Fruit fly (Drosophila melanogaster) whole organism, embryonic: Measurements from ENCODE around the gene Desat2.

ENCODE experiments used
- ATbp ChIP-seq: fragments of 200-800 bp; sonication (Bioruptor generic); optimal IDR thresholded peaks from 2 replicates; lab custom pipeline; 2017; ENCODE audit warnings: missing biosample characterization, mild to moderate bottlenecking, missing genetic modification characterization, missing genetic modification reagents
- CG10959 ChIP-seq: fragments of 200-800 bp; sonication (Bioruptor generic); IDR thresholded peaks from 2 replicates; pipeline ENCODE4 v1.3.6; 2022; ENCODE audit warnings: missing biosample characterization, missing genetic modification characterization
- CG12659 ChIP-seq: fragments of 200-800 bp; sonication (Bioruptor generic); optimal IDR thresholded peaks from 3 replicates; lab custom pipeline; 2017; ENCODE audit warnings: mild to moderate bottlenecking, missing biosample characterization, missing genetic modification reagents, missing genetic modification characterization
- CG13287 ChIP-seq: fragments of 200-800 bp; sonication (Bioruptor generic); IDR thresholded peaks from 2 replicates; pipeline ENCODE4 v1.3.6; 2022; ENCODE audit warnings: missing biosample characterization, missing genetic modification characterization; ENCODE audit not compliant: partially characterized antibody
- CG15514 ChIP-seq: fragments of 200-800 bp; sonication (Bioruptor generic); optimal IDR thresholded peaks from 3 replicates; lab custom pipeline; 2017; ENCODE audit warnings: missing biosample characterization, missing genetic modification characterization, mild to moderate bottlenecking, moderate library complexity, missing genetic modification reagents
- CG17361 ChIP-seq: fragments of 200-800 bp; sonication (Bioruptor generic); IDR thresholded peaks from 3 replicates; pipeline ENCODE4 v1.3.6; 2022; ENCODE audit warnings: missing biosample characterization, missing genetic modification characterization
- CG2116 ChIP-seq: fragments of 200-800 bp; sonication (Bioruptor generic); optimal IDR thresholded peaks from 3 replicates; lab custom pipeline; 2018; ENCODE audit warnings: missing biosample characterization, mild to moderate bottlenecking, missing genetic modification characterization
- CG2889 ChIP-seq: fragments of 200-800 bp; sonication (Bioruptor generic); IDR thresholded peaks from 3 replicates; pipeline ENCODE4 v1.3.6; 2022; ENCODE audit warnings: missing biosample characterization, missing genetic modification characterization
- CG31224 ChIP-seq: fragments of 200-800 bp; sonication (Bioruptor generic); IDR thresholded peaks from 2 replicates; pipeline ENCODE4 v1.3.6; 2022; ENCODE audit warnings: missing biosample characterization, missing genetic modification characterization
- CG34422 ChIP-seq: fragments of 200-800 bp; sonication (Bioruptor generic); IDR thresholded peaks from 3 replicates; pipeline ENCODE4 v1.3.6; 2022; ENCODE audit warnings: missing biosample characterization, missing genetic modification characterization
- CG42726 ChIP-seq: fragments of 200-800 bp; sonication (Bioruptor generic); IDR thresholded peaks from 2 replicates; pipeline ENCODE4 v1.3.6; 2022; ENCODE audit warnings: missing biosample characterization, missing genetic modification characterization; ENCODE audit not compliant: partially characterized antibody
- CG4617 ChIP-seq: fragments of 200-800 bp; sonication (Bioruptor generic); optimal IDR thresholded peaks from 3 replicates; lab custom pipeline; 2016; ENCODE audit warnings: missing biosample characterization, missing genetic modification characterization, borderline replicate concordance
- CG8765 ChIP-seq: fragments of 200-800 bp; sonication (Bioruptor generic); IDR thresholded peaks from 2 replicates; pipeline ENCODE4 v1.3.6; 2022; ENCODE audit warnings: missing biosample characterization, missing genetic modification characterization
- CG8944 ChIP-seq: fragments of 200-800 bp; sonication (Bioruptor generic); optimal IDR thresholded peaks from 3 replicates; lab custom pipeline; 2016; ENCODE audit warnings: missing biosample characterization, missing genetic modification characterization
- CG9437 ChIP-seq: fragments of 200-800 bp; sonication (Bioruptor generic); optimal IDR thresholded peaks from 2 replicates; lab custom pipeline; 2018; ENCODE audit warnings: missing biosample characterization, mild to moderate bottlenecking, missing genetic modification characterization
- CG9797 ChIP-seq: fragments of 200-800 bp; sonication (Bioruptor generic); optimal IDR thresholded peaks from 3 replicates; lab custom pipeline; 2018; ENCODE audit warnings: missing biosample characterization, mild to moderate bottlenecking, missing genetic modification characterization
- Dfd ChIP-seq, 2 experiments: fragments of >200 bp; optimal IDR thresholded peaks; 2 replicates each; lab custom pipeline; 2017; ENCODE audit warnings: missing biosample characterization in 2 of 2, missing genetic modification characterization in 2 of 2
- Doc3 ChIP-seq: fragments of 200-800 bp; sonication (Bioruptor generic); IDR thresholded peaks from 3 replicates; pipeline ENCODE4 v1.3.6; 2022; ENCODE audit warnings: missing biosample characterization, missing genetic modification characterization; ENCODE audit not compliant: partially characterized antibody
- E2f2 ChIP-seq: fragments of 200-800 bp; sonication (Bioruptor generic); IDR thresholded peaks from 2 replicates; pipeline ENCODE4 v1.3.6; 2022; ENCODE audit warnings: missing biosample characterization, missing genetic modification characterization
- GATAe ChIP-seq: fragments of 200-800 bp; sonication (Bioruptor generic); conservative IDR thresholded peaks from 2 replicates; pipeline ENCODE4 v1.3.6; 2022; ENCODE audit warnings: missing biosample characterization, missing genetic modification characterization
- Gsc ChIP-seq: fragments of 200-800 bp; sonication (Bioruptor generic); IDR thresholded peaks from 2 replicates; pipeline ENCODE4 v1.3.6; 2022; ENCODE audit warnings: missing biosample characterization, missing genetic modification characterization
- Gug ChIP-seq: fragments of 200-800 bp; sonication (Bioruptor generic); IDR thresholded peaks from 4 replicates; pipeline ENCODE4 v1.3.6; 2022; ENCODE audit warnings: missing biosample characterization, missing genetic modification characterization
- Hmr ChIP-seq: fragments of 200-800 bp; sonication (Bioruptor generic); optimal IDR thresholded peaks from 3 replicates; lab custom pipeline; 2017; ENCODE audit warnings: mild to moderate bottlenecking, missing biosample characterization, missing genetic modification reagents, missing genetic modification characterization
- Hsf ChIP-seq: fragments of 200-800 bp; sonication (Bioruptor generic); optimal IDR thresholded peaks from 3 replicates; lab custom pipeline; 2016; ENCODE audit warnings: missing biosample characterization, missing genetic modification characterization
- MESR4 ChIP-seq: fragments of 200-800 bp; sonication (Bioruptor generic); optimal IDR thresholded peaks from 2 replicates; lab custom pipeline; 2018; ENCODE audit warnings: missing biosample characterization, mild to moderate bottlenecking, missing genetic modification characterization, moderate library complexity
- Myb ChIP-seq: fragments of 200-800 bp; sonication (Bioruptor generic); optimal IDR thresholded peaks from 2 replicates; lab custom pipeline; 2016; ENCODE audit warnings: missing biosample characterization, missing genetic modification characterization
- Nf-YB ChIP-seq: fragments of 200-800 bp; sonication (Bioruptor generic); optimal IDR thresholded peaks from 3 replicates; lab custom pipeline; 2019; ENCODE audit warnings: missing biosample characterization, mild to moderate bottlenecking, missing genetic modification characterization, moderate library complexity
- Opbp ChIP-seq: fragments of 200-800 bp; sonication (Bioruptor generic); IDR thresholded peaks from 3 replicates; pipeline ENCODE4 v1.3.6; 2022; ENCODE audit warnings: missing biosample characterization, missing genetic modification characterization; ENCODE audit not compliant: partially characterized antibody
- Pdp1 ChIP-seq, 2 experiments: fragments of 200-800 bp; sonication (Bioruptor generic); optimal IDR thresholded peaks; 3 replicates each; lab custom pipeline; 2016; ENCODE audit warnings: missing biosample characterization in 2 of 2, missing genetic modification characterization in 2 of 2, mild to moderate bottlenecking in 1 of 2, moderate library complexity in 1 of 2
- Ravus ChIP-seq: fragments of 200-800 bp; sonication (Bioruptor generic); IDR thresholded peaks from 2 replicates; pipeline ENCODE4 v1.3.6; 2022; ENCODE audit warnings: missing biosample characterization, missing genetic modification characterization
- Sin3A ChIP-seq: fragments of >200 bp; optimal IDR thresholded peaks from 2 replicates; lab custom pipeline; 2018
- Sox100B ChIP-seq: fragments of 200-800 bp; sonication (Bioruptor generic); optimal IDR thresholded peaks from 3 replicates; lab custom pipeline; 2018; ENCODE audit warnings: missing biosample characterization, mild to moderate bottlenecking, missing genetic modification characterization
- Taf1 ChIP-seq: fragments of 200-800 bp; sonication (Bioruptor generic); IDR thresholded peaks from 2 replicates; pipeline ENCODE4 v1.3.6; 2022; ENCODE audit warnings: missing biosample characterization, missing genetic modification characterization
- YL-1 ChIP-seq: fragments of 200-800 bp; sonication (Bioruptor generic); optimal IDR thresholded peaks from 3 replicates; lab custom pipeline; 2017; ENCODE audit warnings: missing biosample characterization, mild to moderate bottlenecking, missing genetic modification characterization
- aop ChIP-seq: fragments of 200-800 bp; sonication (Bioruptor generic); IDR thresholded peaks from 2 replicates; pipeline ENCODE4 v1.3.6; 2022; ENCODE audit warnings: missing biosample characterization, missing genetic modification characterization
- bbx ChIP-seq: fragments of 200-800 bp; sonication (Bioruptor generic); IDR thresholded peaks from 2 replicates; pipeline ENCODE4 v1.3.6; 2022; ENCODE audit warnings: missing biosample characterization, missing genetic modification characterization; ENCODE audit not compliant: partially characterized antibody
- bigmax ChIP-seq: fragments of 200-800 bp; sonication (Bioruptor generic); optimal IDR thresholded peaks from 2 replicates; lab custom pipeline; 2018; ENCODE audit warnings: missing biosample characterization, mild to moderate bottlenecking, missing genetic modification characterization
- esg ChIP-seq: fragments of 200-800 bp; sonication (Bioruptor generic); conservative IDR thresholded peaks from 2 replicates; pipeline ENCODE4 v1.3.6; 2022; ENCODE audit warnings: missing biosample characterization, missing genetic modification characterization
- gfzf ChIP-seq: fragments of 200-800 bp; sonication (Bioruptor generic); optimal IDR thresholded peaks from 2 replicates; lab custom pipeline; 2016; ENCODE audit warnings: missing biosample characterization, mild to moderate bottlenecking, missing genetic modification characterization, moderate library complexity
- insv ChIP-seq, 2 experiments: fragments of 200-800 bp; sonication (Bioruptor generic); optimal IDR thresholded peaks; 3 replicates each; lab custom pipeline; 2016 to 2018; ENCODE audit warnings: missing biosample characterization in 2 of 2, missing genetic modification characterization in 2 of 2
- lmd ChIP-seq: fragments of 200-800 bp; sonication (Bioruptor generic); IDR thresholded peaks from 2 replicates; pipeline ENCODE4 v1.3.6; 2022; ENCODE audit warnings: missing biosample characterization, missing genetic modification characterization
- nerfin-1 ChIP-seq: fragments of 200-800 bp; sonication (Bioruptor generic); optimal IDR thresholded peaks from 3 replicates; lab custom pipeline; 2019; ENCODE audit warnings: missing biosample characterization, mild to moderate bottlenecking, missing genetic modification characterization, moderate library complexity
- oc ChIP-seq: fragments of 200-800 bp; sonication (Bioruptor generic); optimal IDR thresholded peaks from 2 replicates; lab custom pipeline; 2018; ENCODE audit warnings: missing biosample characterization, mild to moderate bottlenecking, missing genetic modification characterization, moderate library complexity
- prd ChIP-seq, 3 experiments: fragments of >200 bp in 2 of 3; fragments of 200-800 bp in 1 of 3; sonication (Bioruptor generic) in 1 of 3; optimal IDR thresholded peaks in 2 of 3; IDR thresholded peaks in 1 of 3; 2 replicates in 2 of 3; 3 replicates in 1 of 3; pipeline versions ENCODE4 v1.3.6 to Lab custom; 2017 to 2022; ENCODE audit warnings: missing biosample characterization in 1 of 3, missing genetic modification characterization in 1 of 3
- sens-2 ChIP-seq: fragments of 200-800 bp; sonication (Bioruptor generic); IDR thresholded peaks from 2 replicates; pipeline ENCODE4 v1.3.6; 2022; ENCODE audit warnings: missing biosample characterization, missing genetic modification characterization
- stwl ChIP-seq: fragments of 200-800 bp; sonication (Bioruptor generic); optimal IDR thresholded peaks from 3 replicates; lab custom pipeline; 2018; ENCODE audit warnings: missing biosample characterization, mild to moderate bottlenecking, missing genetic modification characterization, moderate library complexity
- tna ChIP-seq: fragments of 200-800 bp; sonication (Bioruptor generic); IDR thresholded peaks from 2 replicates; pipeline ENCODE4 v1.3.6; 2022; ENCODE audit warnings: missing biosample characterization, missing genetic modification characterization; ENCODE audit not compliant: partially characterized antibody
- trh ChIP-seq: fragments of 200-800 bp; sonication (Bioruptor generic); optimal IDR thresholded peaks from 2 replicates; lab custom pipeline; 2016; ENCODE audit warnings: missing biosample characterization, missing genetic modification characterization
- yki ChIP-seq: fragments of >200 bp; optimal IDR thresholded peaks from 3 replicates; lab custom pipeline; 2018
- zen ChIP-seq: fragments of 200-800 bp; sonication (Bioruptor generic); optimal IDR thresholded peaks from 3 replicates; lab custom pipeline; 2018; ENCODE audit warnings: missing biosample characterization, mild to moderate bottlenecking, missing genetic modification characterization, moderate library complexity

Gene Desat2

dm6 chr3R:12429120-12429610 lies 6.9 kb upstream of the Desat2 start, which contains the start of the genes CG5641 and CG5245 (continued):
- TF ChIP-seq CG17361 (GFP tag; lab: Robert Waterston, UW) (no peak), Dfd (GFP tag; optimal IDR thresholded peaks at IDR 0.05; lab: Kevin White, UChicago) (no peak), bbx (GFP tag; lab: Robert Waterston, UW) (no peak), CG12659 (GFP tag; lab: Kevin White, UChicago) (peak; percentile 22), aop (no peak), zen (tag; lab: Kevin White, UChicago) (no peak), insv (GFP tag; optimal IDR thresholded peaks at IDR 0.05; lab: Kevin White, UChicago) (peak in 1 of 2 experiments; percentile 0), CG9797 (GFP tag; lab: Kevin White, UChicago) (peak; percentile 69), tna (no peak), Ravus (GFP tag; lab: Robert Waterston, UW) (no peak), ATbp (no peak), sens-2 (GFP tag; lab: Robert Waterston, UW) (no peak), Gug (GFP tag; lab: Robert Waterston, UW) (no peak), Hsf (GFP tag; lab: Kevin White, UChicago) (no peak), yki (lab: Kevin White, UChicago) (no peak), Nf-YB (GFP tag; lab: Kevin White, UChicago) (no peak), gfzf (GFP tag; lab: Kevin White, UChicago) (peak; percentile 85), Sin3A (lab: Kevin White, UChicago) (peak; percentile 34), Pdp1 (GFP tag; optimal IDR thresholded peaks at IDR 0.05; lab: Kevin White, UChicago) (no peak), bigmax (GFP tag; lab: Kevin White, UChicago) (no peak), CG4617 (GFP tag; lab: Kevin White, UChicago) (peak; percentile 51), CG2116 (no peak), Taf1 (GFP tag; lab: Robert Waterston, UW) (no peak), YL-1 (GFP tag; lab: Kevin White, UChicago) (peak; percentile 23), E2f2 (GFP tag; lab: Robert Waterston, UW) (peak; percentile 64), Myb (GFP tag; lab: Kevin White, UChicago) (peak; percentile 31), trh (GFP tag; lab: Kevin White, UChicago) (no peak), Gsc (GFP tag; lab: Robert Waterston, UW) (no peak), MESR4 (GFP tag; lab: Kevin White, UChicago) (peak; percentile 47), esg (no peak), CG10959 (GFP tag; lab: Robert Waterston, UW) (no peak), CG2889 (GFP tag; lab: Robert Waterston, UW) (no peak), CG13287 (GFP tag; lab: Robert Waterston, UW) (peak; percentile 18; the same call in 1 of the 2 replicates), oc (no peak), Sox100B (GFP tag; lab: Kevin White, UChicago) (no peak), CG8765 (no peak), CG9437 (GFP tag; lab: Kevin White, UChicago) (no peak), CG34422 (GFP tag; lab: Robert Waterston, UW) (peak; percentile 31; the same call in 1 of the 3 replicates), nerfin-1 (tag; lab: Kevin White, UChicago) (peak; percentile 58), lmd (GFP tag; lab: Robert Waterston, UW) (no peak), Hmr (no peak), CG42726 (GFP tag; lab: Robert Waterston, UW) (no peak), GATAe (no peak), prd (optimal IDR thresholded peaks at IDR 0.05; lab: Kevin White, UChicago) (no peak), prd (GFP tag; IDR thresholded peaks at IDR 0.05; lab: Robert Waterston, UW) (no peak), CG15514 (GFP tag; lab: Kevin White, UChicago) (peak; percentile 57), Doc3 (GFP tag; lab: Robert Waterston, UW) (no peak), stwl (tag; lab: Kevin White, UChicago) (peak; percentile 40), Opbp (GFP tag; lab: Robert Waterston, UW) (0 out of 3 replicates have a peak, but pooled peaks have one; percentile 12), CG31224 (no peak), CG8944 (no peak)
